Worm (Caenorhabditis elegans): ENCODE results near the gene Y7A5A.20.

ce11 chrX:15844330-15844729, 16.2 kb downstream of the Y7A5A.20 start:
- TF ChIP-seq him-1 (tag; optimal IDR thresholded peaks at IDR 0.05) (no peak), dao-5 (tag; optimal IDR thresholded peaks at IDR 0.05) (no peak), W03F9.2 (tag; optimal IDR thresholded peaks at IDR 0.05) (no peak)

All from whole organism, L4/young adult.